Worm (Caenorhabditis elegans) whole organism, L3 larva: ENCODE results near the gene fars-3.

Source experiments
- aly-2 ChIP-seq: fragments of 150-350 bp; optimal IDR thresholded peaks from 2 replicates; lab custom pipeline; 2014; ENCODE audit warnings: missing biosample characterization, missing genetic modification characterization
- ama-1 ChIP-seq: fragments of 150-350 bp; optimal IDR thresholded peaks from 2 replicates; lab custom pipeline; 2018
- nhr-237 ChIP-seq: fragments of 150-350 bp; optimal IDR thresholded peaks from 2 replicates; lab custom pipeline; 2014; ENCODE audit warnings: missing biosample characterization, missing genetic modification characterization
- unc-39 ChIP-seq: sonication (generic microtip); optimal IDR thresholded peaks from 4 replicates; lab custom pipeline; 2017; ENCODE audit warnings: missing biosample characterization, missing genetic modification characterization

DNA sequence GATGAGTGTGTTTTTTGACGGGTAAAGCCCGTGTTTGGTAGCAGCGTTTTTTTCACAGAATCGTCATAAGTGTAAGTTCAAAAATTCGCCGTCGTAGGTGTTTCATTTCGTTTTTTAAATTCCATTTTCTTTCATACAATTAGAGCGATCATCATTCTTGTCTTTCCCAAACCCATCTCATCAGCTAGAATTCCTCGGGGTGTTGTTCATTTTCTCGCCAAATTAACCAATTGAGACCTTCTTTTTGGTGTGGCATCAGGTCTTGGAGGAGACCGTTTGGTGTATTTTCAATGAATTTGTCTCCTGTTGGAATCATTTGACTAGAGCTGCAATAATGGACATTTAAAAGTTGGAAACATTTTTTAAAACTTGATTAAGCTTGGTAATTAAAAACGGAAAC, 8.3 kb downstream of the fars-3 start:
- no peak for TF ChIP-seq nhr-237 (tag; lab: Kevin White, UChicago)
- no peak for TF ChIP-seq aly-2 (tag; lab: Kevin White, UChicago)
- no peak for TF ChIP-seq ama-1 (lab: Kevin White, UChicago)
- TF ChIP-seq unc-39 = no peak
